Worm (Caenorhabditis elegans) whole organism, early embryonic: ENCODE results near the gene C12D8.9.

Source experiments
- B0310.2 ChIP-seq: sonication (generic microtip); optimal IDR thresholded peaks from 2 replicates; lab custom pipeline; 2016; ENCODE audit warnings: mild to moderate bottlenecking, missing genetic modification characterization, missing compliant biosample characterization
- F13C5.2 ChIP-seq: sonication (generic microtip); optimal IDR thresholded peaks from 2 replicates; lab custom pipeline; 2017; ENCODE audit warnings: mild to moderate bottlenecking, missing genetic modification characterization, inconsistent platforms, missing compliant biosample characterization
- ama-1 ChIP-seq: fragments of 150-350 bp; optimal IDR thresholded peaks from 2 replicates; lab custom pipeline; 2014
- ceh-13 ChIP-seq: fragments of 200-800 bp; sonication (Bioruptor generic); optimal IDR thresholded peaks from 2 replicates; lab custom pipeline; 2018; ENCODE audit warnings: mild to moderate bottlenecking, missing genetic modification characterization, missing compliant biosample characterization
- ceh-36 ChIP-seq: sonication (generic microtip); optimal IDR thresholded peaks from 2 replicates; lab custom pipeline; 2016; ENCODE audit warnings: missing genetic modification characterization, inconsistent platforms, missing compliant biosample characterization
- ets-7 ChIP-seq: sonication (generic microtip); optimal IDR thresholded peaks from 2 replicates; lab custom pipeline; 2016; ENCODE audit warnings: missing genotype, missing genetic modification characterization, missing compliant biosample characterization
- flt-1 ChIP-seq: fragments of 200-800 bp; sonication (Bioruptor generic); IDR thresholded peaks from 2 replicates; pipeline ENCODE4 v1.3.6; 2022; ENCODE audit warnings: missing genetic modification characterization, missing compliant biosample characterization
- hmbx-1 ChIP-seq: sonication (generic microtip); optimal IDR thresholded peaks from 2 replicates; lab custom pipeline; 2016; ENCODE audit warnings: mild to moderate bottlenecking, missing genetic modification characterization, missing compliant biosample characterization
- hmg-4 ChIP-seq: fragments of 200-800 bp; sonication (Bioruptor generic); optimal IDR thresholded peaks from 2 replicates; lab custom pipeline; 2018; ENCODE audit warnings: mild to moderate bottlenecking, missing genetic modification characterization, missing compliant biosample characterization
- hnd-1 ChIP-seq: sonication (generic microtip); optimal IDR thresholded peaks from 2 replicates; lab custom pipeline; 2016; ENCODE audit warnings: missing genetic modification characterization, missing compliant biosample characterization
- sea-1 ChIP-seq: fragments of 200-800 bp; sonication (Bioruptor generic); conservative IDR thresholded peaks from 2 replicates; pipeline ENCODE4 v1.3.6; 2022; ENCODE audit warnings: missing genetic modification characterization, missing compliant biosample characterization
- tbx-11 ChIP-seq: fragments of 200-800 bp; sonication (Bioruptor generic); IDR thresholded peaks from 2 replicates; pipeline ENCODE4 v1.3.6; 2022; ENCODE audit warnings: missing genetic modification characterization, missing compliant biosample characterization
- tbx-37 ChIP-seq: fragments of 200-800 bp; sonication (Bioruptor generic); conservative IDR thresholded peaks from 2 replicates; pipeline ENCODE4 v1.3.6; 2022; ENCODE audit warnings: missing genetic modification reagents, missing genetic modification characterization, missing compliant biosample characterization
- tra-4 ChIP-seq: sonication (generic microtip); optimal IDR thresholded peaks from 2 replicates; lab custom pipeline; 2017; ENCODE audit warnings: missing genetic modification characterization, missing compliant biosample characterization

DNA sequence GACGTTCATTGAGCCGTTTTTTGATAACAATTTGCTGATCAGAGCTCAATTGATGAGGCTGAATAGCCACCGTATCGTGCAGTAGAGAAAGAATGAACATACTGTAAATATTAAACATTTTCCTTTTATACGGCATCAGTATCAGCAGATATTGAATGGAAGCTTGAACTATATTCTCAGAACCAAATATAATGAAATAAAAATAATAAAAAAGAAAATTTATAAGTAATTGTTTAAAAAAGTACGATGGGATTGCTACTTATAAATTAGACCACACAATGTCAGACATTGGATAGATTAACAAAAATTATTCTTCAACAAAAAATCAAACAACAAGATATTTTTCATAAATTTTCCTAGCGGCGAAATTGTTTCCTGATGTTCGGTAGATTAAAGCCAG, 36.5 kb downstream of the C12D8.9 start, which contains the start of gene rpc-25:
- TF ChIP-seq tbx-11 (GFP tag; lab: Robert Waterston, UW), result no peak
- TF ChIP-seq flt-1 (GFP tag; lab: Robert Waterston, UW), result no peak
- no peak for TF ChIP-seq tbx-37 (GFP tag; lab: Robert Waterston, UW)
- no peak for TF ChIP-seq hmg-4 (GFP tag; lab: Kevin White, UChicago)
- no peak for TF ChIP-seq ama-1 (lab: Kevin White, UChicago)
- TF ChIP-seq ceh-13 (GFP tag; lab: Kevin White, UChicago), result no peak
- no peak for TF ChIP-seq hnd-1
- TF ChIP-seq hmbx-1 (tag; lab: Kevin White, UChicago), result no peak
- no peak for TF ChIP-seq ceh-36
- TF ChIP-seq F13C5.2, result no peak
- TF ChIP-seq B0310.2 (tag; lab: Kevin White, UChicago), result no peak
- no peak for TF ChIP-seq ets-7
- TF ChIP-seq tra-4, result no peak
- no peak for TF ChIP-seq sea-1 (GFP tag; lab: Robert Waterston, UW)
